Fruit fly (Drosophila melanogaster): Measurements from ENCODE around the gene Nedd8.
A peak's percentile ranks its signal among the peaks of the same experiment; 100 is the strongest.

Gene Nedd8

DNA sequence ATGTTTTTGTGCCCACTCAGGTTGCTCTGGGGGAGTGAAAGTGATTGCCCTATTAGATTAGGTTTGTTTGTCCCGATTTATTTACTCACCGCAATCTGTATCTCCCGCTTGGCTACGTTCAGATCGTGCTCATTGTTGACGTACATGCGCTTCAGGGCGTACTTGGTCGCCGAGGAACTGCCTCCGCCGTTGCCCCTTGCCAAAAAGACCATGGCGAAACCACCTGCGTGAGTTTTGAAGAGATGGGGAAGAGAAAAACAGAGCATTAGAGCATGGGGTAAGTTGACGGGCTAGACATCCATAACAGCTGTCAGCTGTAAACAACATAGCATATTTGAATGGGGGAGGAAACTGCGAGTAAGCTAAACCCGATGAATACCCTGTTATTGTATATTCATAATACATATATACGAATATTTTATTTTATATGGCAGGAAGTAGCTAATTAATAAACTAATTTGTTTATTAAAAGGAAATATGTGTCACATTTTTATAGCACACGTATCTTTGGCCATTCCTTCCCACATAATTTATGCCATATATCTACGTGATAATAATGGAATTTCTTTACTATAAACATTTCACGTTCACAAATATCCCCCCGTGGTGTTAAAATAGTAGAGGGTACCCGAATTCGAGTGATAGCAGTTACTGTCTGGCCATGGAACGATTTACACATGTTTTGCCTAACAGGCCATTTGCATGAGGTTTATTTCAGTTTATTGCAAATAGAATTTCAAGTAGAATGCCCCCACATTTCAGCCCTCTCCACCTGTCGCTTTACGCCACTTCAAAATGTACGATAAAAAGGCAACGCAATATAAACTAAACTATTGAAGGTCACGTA, 14.0 kb upstream of the Nedd8 start (continued):
- TF ChIP-seq Hr51 (GFP tag; optimal IDR thresholded peaks at IDR 0.05) (peak in 1 of 2 experiments; percentile 44), CG13424 (tag; optimal IDR thresholded peaks at IDR 0.05) (peak; percentile 31), dmrt99B (tag; optimal IDR thresholded peaks at IDR 0.05) (peak; percentile 32), kah (GFP tag; optimal IDR thresholded peaks at IDR 0.05) (peak; percentile 75), Ada2b (GFP tag; IDR thresholded peaks at IDR 0.05) (peak; percentile 18; the same call in 1 of the 2 replicates), org-1 (GFP tag; optimal IDR thresholded peaks at IDR 0.05) (no peak), CG13296 (GFP tag; optimal IDR thresholded peaks at IDR 0.05) (peak; percentile 34), CG14050 (GFP tag; IDR thresholded peaks at IDR 0.05) (no peak), lmd (GFP tag; IDR thresholded peaks at IDR 0.05) (peak; percentile 58), Aef1 (GFP tag; IDR thresholded peaks at IDR 0.05) (peak; percentile 9; the same call in 1 of the 3 replicates), ham (GFP tag; IDR thresholded peaks at IDR 0.05) (no peak), pan (optimal IDR thresholded peaks at IDR 0.05) (peak in 1 of 2 experiments; percentile 16), pan (GFP tag; optimal IDR thresholded peaks at IDR 0.05 in 1 of 2, IDR thresholded peaks at IDR 0.05 in 1 of 2) (peak in 1 of 2 experiments; percentile 10), CG10209 (GFP tag; optimal IDR thresholded peaks at IDR 0.05) (peak; percentile 30), Med (GFP tag) (peak; percentile 29), Deaf1 (tag; optimal IDR thresholded peaks at IDR 0.05) (peak; percentile 1), CG9932 (GFP tag; IDR thresholded peaks at IDR 0.05) (peak; percentile 19; the same call in 1 of the 2 replicates), hb (GFP tag; IDR thresholded peaks at IDR 0.05; ENCODE audit: partially characterized antibody) (no peak), sob (GFP tag; IDR thresholded peaks at IDR 0.05) (peak; percentile 53), Dbx (GFP tag; IDR thresholded peaks at IDR 0.05) (0 out of 3 replicates have a peak, but pooled peaks have one; percentile 37), CG9817 (tag; optimal IDR thresholded peaks at IDR 0.05) (peak; percentile 37), CG17829 (tag; optimal IDR thresholded peaks at IDR 0.05) (peak; percentile 13), CG15514 (GFP tag; optimal IDR thresholded peaks at IDR 0.05) (peak; percentile 39), CG15269 (tag; optimal IDR thresholded peaks at IDR 0.05) (peak; percentile 54), fd96Cb (tag; optimal IDR thresholded peaks at IDR 0.05) (peak; percentile 34), prd (optimal IDR thresholded peaks at IDR 0.05) (no peak), prd (GFP tag; IDR thresholded peaks at IDR 0.05) (peak; percentile 33; the same call in 1 of the 3 replicates), nmo (GFP tag; optimal IDR thresholded peaks at IDR 0.05) (peak; percentile 26), Atf6 (GFP tag; IDR thresholded peaks at IDR 0.05) (peak; percentile 57; the same call in 1 of the 2 replicates), PHDP (tag; optimal IDR thresholded peaks at IDR 0.05) (peak; percentile 64), tap (tag; optimal IDR thresholded peaks at IDR 0.05) (no peak), row (GFP tag; IDR thresholded peaks at IDR 0.05) (peak; percentile 76), Taf1 (GFP tag; IDR thresholded peaks at IDR 0.05) (peak; percentile 56), CG14441 (GFP tag; IDR thresholded peaks at IDR 0.05) (0 out of 2 replicates have a peak, but pooled peaks have one; percentile 22), zen (tag; optimal IDR thresholded peaks at IDR 0.05) (peak; percentile 4), NfI (GFP tag; optimal IDR thresholded peaks at IDR 0.05) (peak; percentile 8), Fer3 (tag; optimal IDR thresholded peaks at IDR 0.05) (peak; percentile 51), Abd-B (GFP tag; optimal IDR thresholded peaks at IDR 0.05) (peak; percentile 27), Sox100B (GFP tag; optimal IDR thresholded peaks at IDR 0.05) (peak; percentile 28), CG8290 (GFP tag; optimal IDR thresholded peaks at IDR 0.05) (no peak), CG8290 (tag; optimal IDR thresholded peaks at IDR 0.05) (no peak), Oli (tag; optimal IDR thresholded peaks at IDR 0.05) (peak; percentile 28), CG9215 (GFP tag; IDR thresholded peaks at IDR 0.05) (peak; percentile 5; the same call in 1 of the 2 replicates), CG13775 (GFP tag; optimal IDR thresholded peaks at IDR 0.05) (peak; percentile 22), Hmr (GFP tag; optimal IDR thresholded peaks at IDR 0.05) (peak; percentile 47), Fer1 (GFP tag; optimal IDR thresholded peaks at IDR 0.05) (peak; percentile 54), Elba2 (GFP tag; optimal IDR thresholded peaks at IDR 0.05) (no peak), CG11504 (tag; optimal IDR thresholded peaks at IDR 0.05) (peak; percentile 43)

Data from whole organism, embryonic.